Worm (Caenorhabditis elegans) whole organism, L2 larva: Measurements from ENCODE around the gene C06E1.7.

ENCODE experiments used
- C34F6.9 ChIP-seq: fragments of 150-350 bp; optimal IDR thresholded peaks from 2 replicates; lab custom pipeline; 2014; ENCODE audit warnings: missing biosample characterization, missing genetic modification characterization
- F13H6.1 ChIP-seq: sonication (generic microtip); optimal IDR thresholded peaks from 2 replicates; lab custom pipeline; 2016; ENCODE audit warnings: missing genetic modification characterization, missing compliant biosample characterization
- Y55F3AM.14 ChIP-seq: fragments of 200-800 bp; sonication (Bioruptor generic); optimal IDR thresholded peaks from 2 replicates; lab custom pipeline; 2018; ENCODE audit warnings: mild to moderate bottlenecking, missing genetic modification characterization, missing compliant biosample characterization
- ZK546.5 ChIP-seq: sonication (generic microtip); optimal IDR thresholded peaks from 2 replicates; lab custom pipeline; 2017; ENCODE audit warnings: missing biosample characterization, missing genetic modification characterization
- alr-1 ChIP-seq: fragments of 150-350 bp; optimal IDR thresholded peaks from 2 replicates; lab custom pipeline; 2014; ENCODE audit warnings: missing biosample characterization, missing genetic modification characterization
- ama-1 ChIP-seq: fragments of 150-350 bp; optimal IDR thresholded peaks from 2 replicates; lab custom pipeline; 2018; ENCODE audit warnings: inconsistent platforms
- blmp-1 ChIP-seq: sonication (generic microtip); optimal IDR thresholded peaks from 2 replicates; lab custom pipeline; 2017; ENCODE audit warnings: missing genetic modification characterization, mild to moderate bottlenecking, missing compliant biosample characterization, antibody characterized with exemption, moderate library complexity; ENCODE audit not compliant: insufficient read depth
- ceh-16 ChIP-seq: fragments of 150-350 bp; optimal IDR thresholded peaks from 2 replicates; lab custom pipeline; 2014; ENCODE audit warnings: missing biosample characterization, missing genetic modification characterization
- ceh-82 ChIP-seq: fragments of 150-350 bp; optimal IDR thresholded peaks from 2 replicates; lab custom pipeline; 2014; ENCODE audit warnings: missing biosample characterization, missing genetic modification characterization
- crh-2 ChIP-seq: sonication (generic microtip); optimal IDR thresholded peaks from 2 replicates; lab custom pipeline; 2017; ENCODE audit warnings: missing biosample characterization, missing genetic modification characterization
- dmd-4 ChIP-seq: sonication (generic microtip); optimal IDR thresholded peaks from 2 replicates; lab custom pipeline; 2017; ENCODE audit warnings: missing biosample characterization, missing genetic modification characterization
- fos-1 ChIP-seq: fragments of 150-350 bp; optimal IDR thresholded peaks from 2 replicates; lab custom pipeline; 2014; ENCODE audit warnings: missing biosample characterization, missing genetic modification characterization
- gmeb-1 ChIP-seq: fragments of 150-350 bp; optimal IDR thresholded peaks from 2 replicates; lab custom pipeline; 2014; ENCODE audit warnings: missing biosample characterization, missing genetic modification characterization
- lin-13 ChIP-seq: fragments of 150-350 bp; optimal IDR thresholded peaks from 2 replicates; lab custom pipeline; 2014; ENCODE audit warnings: missing biosample characterization, missing genetic modification reagents, missing genetic modification characterization
- lsy-2 ChIP-seq, 2 experiments: fragments of 150-350 bp in 1 of 2; sonication (generic microtip) in 1 of 2; optimal IDR thresholded peaks; 2 replicates each; lab custom pipeline; 2014 to 2017; ENCODE audit warnings: missing biosample characterization in 2 of 2, missing genetic modification characterization in 2 of 2
- mab-5 ChIP-seq: fragments of 150-350 bp; optimal IDR thresholded peaks from 2 replicates; lab custom pipeline; 2014; ENCODE audit warnings: missing biosample characterization, missing genetic modification characterization
- mbf-1 ChIP-seq: sonication (generic microtip); optimal IDR thresholded peaks from 2 replicates; lab custom pipeline; 2017; ENCODE audit warnings: missing biosample characterization, missing genetic modification characterization
- mdl-1 ChIP-seq, 2 experiments: fragments of 150-350 bp in 1 of 2; sonication (generic microtip) in 1 of 2; optimal IDR thresholded peaks; 2 replicates each; lab custom pipeline; 2017; ENCODE audit warnings: missing biosample characterization in 2 of 2, missing genetic modification characterization in 2 of 2
- nhr-10 ChIP-seq: sonication (generic microtip); optimal IDR thresholded peaks from 2 replicates; lab custom pipeline; 2017; ENCODE audit warnings: missing biosample characterization, missing genetic modification characterization
- nhr-11 ChIP-seq: fragments of 150-350 bp; optimal IDR thresholded peaks from 2 replicates; lab custom pipeline; 2014; ENCODE audit warnings: missing biosample characterization, missing genetic modification characterization
- nhr-12 ChIP-seq: fragments of 150-350 bp; optimal IDR thresholded peaks from 2 replicates; lab custom pipeline; 2014; ENCODE audit warnings: missing biosample characterization, missing genetic modification characterization
- nhr-23 ChIP-seq: fragments of 150-350 bp; optimal IDR thresholded peaks from 2 replicates; lab custom pipeline; 2014; ENCODE audit warnings: missing biosample characterization, missing genetic modification reagents, missing genetic modification characterization
- nhr-237 ChIP-seq: fragments of 150-350 bp; optimal IDR thresholded peaks from 2 replicates; lab custom pipeline; 2014; ENCODE audit warnings: missing biosample characterization, missing genetic modification characterization
- nhr-25 ChIP-seq: fragments of 150-350 bp; sonication (generic microtip); optimal IDR thresholded peaks from 3 replicates; lab custom pipeline; 2014; ENCODE audit warnings: missing biosample characterization, missing genetic modification characterization
- nhr-77 ChIP-seq: fragments of 150-350 bp; optimal IDR thresholded peaks from 2 replicates; lab custom pipeline; 2014; ENCODE audit warnings: missing biosample characterization, missing genetic modification characterization
- sem-4 ChIP-seq: fragments of 150-350 bp; optimal IDR thresholded peaks from 2 replicates; lab custom pipeline; 2014; ENCODE audit warnings: missing biosample characterization, missing genetic modification reagents, missing genetic modification characterization
- skn-1 ChIP-seq: sonication (generic microtip); optimal IDR thresholded peaks from 2 replicates; lab custom pipeline; 2017; ENCODE audit warnings: missing biosample characterization, missing genetic modification characterization
- sma-3 ChIP-seq: sonication (generic microtip); optimal IDR thresholded peaks from 2 replicates; lab custom pipeline; 2016; ENCODE audit warnings: missing genetic modification reagents, missing genetic modification characterization, missing compliant biosample characterization
- sma-9 ChIP-seq, 2 experiments: fragments of 150-350 bp in 1 of 2; sonication (generic microtip) in 1 of 2; optimal IDR thresholded peaks; 2 replicates each; lab custom pipeline; 2014 to 2016; ENCODE audit warnings: missing genetic modification characterization in 2 of 2, mild to moderate bottlenecking in 1 of 2, missing biosample characterization in 1 of 2, missing compliant biosample characterization in 1 of 2, missing genetic modification reagents in 1 of 2, moderate library complexity in 1 of 2
- snpc-4 ChIP-seq: fragments of 150-350 bp; optimal IDR thresholded peaks from 2 replicates; lab custom pipeline; 2014; ENCODE audit warnings: missing biosample characterization, missing genetic modification characterization
- unc-55 ChIP-seq: fragments of 150-350 bp; sonication (generic microtip); optimal IDR thresholded peaks from 3 replicates; lab custom pipeline; 2014; ENCODE audit warnings: missing biosample characterization, missing genetic modification reagents, missing genetic modification characterization
- zag-1 ChIP-seq: fragments of 150-350 bp; optimal IDR thresholded peaks from 2 replicates; lab custom pipeline; 2014; ENCODE audit warnings: missing biosample characterization, missing genetic modification characterization
- ztf-1 ChIP-seq: fragments of 200-800 bp; sonication (Bioruptor generic); conservative IDR thresholded peaks from 2 replicates; pipeline ENCODE4 v1.3.6; 2022; ENCODE audit warnings: missing genetic modification characterization, missing compliant biosample characterization
- ztf-11 ChIP-seq: sonication (generic microtip); optimal IDR thresholded peaks from 2 replicates; lab custom pipeline; 2017; ENCODE audit warnings: missing biosample characterization, missing genetic modification characterization
- ztf-4 ChIP-seq: fragments of 150-350 bp; optimal IDR thresholded peaks from 2 replicates; lab custom pipeline; 2014; ENCODE audit warnings: missing biosample characterization, missing genetic modification characterization

C06E1.7 gene

ce11 chrIII:8616587-8616986 is 23.1 kb upstream of the C06E1.7 start, which contains the start of gene C06E1.11:
Gene C06E1.11 (minus strand): TSS chrIII:8616687.
- no peak for TF ChIP-seq sma-3 (GFP tag; lab: Kevin White, UChicago)
- no peak for TF ChIP-seq sma-9 (GFP tag; optimal IDR thresholded peaks at IDR 0.05; lab: Kevin White, UChicago)
- no peak for TF ChIP-seq sma-9 (tag; optimal IDR thresholded peaks at IDR 0.05; lab: Kevin White, UChicago)
- TF ChIP-seq nhr-12 (tag; lab: Kevin White, UChicago) = no peak
- no peak for TF ChIP-seq sem-4 (tag; lab: Kevin White, UChicago)
- TF ChIP-seq nhr-23 (tag; lab: Kevin White, UChicago) = no peak
- TF ChIP-seq nhr-77 = no peak
- TF ChIP-seq ztf-1 (GFP tag; lab: Robert Waterston, UW) = no peak
- TF ChIP-seq crh-2 = no peak
- no peak for TF ChIP-seq Y55F3AM.14 (GFP tag; lab: Kevin White, UChicago)
- TF ChIP-seq, all 48 proteins: peak for 0

- peak; percentile 71 for TF ChIP-seq C34F6.9 (tag; lab: Kevin White, UChicago)
- TF ChIP-seq gmeb-1 (tag; lab: Kevin White, UChicago) = peak; percentile 91
- peak in 1 of 2 experiments; percentile 36 for TF ChIP-seq lsy-2 (tag; optimal IDR thresholded peaks at IDR 0.05; lab: Kevin White, UChicago)
- no peak for TF ChIP-seq skn-1 (tag; lab: Kevin White, UChicago)
- peak; percentile 74 for TF ChIP-seq unc-55 (GFP tag; lab: Kevin White, UChicago)
- TF ChIP-seq, all 48 proteins: peak for 4
Measured at ce11 chrIII:8614490-8614889, 21.0 kb upstream of the C06E1.7 start, which contains the start of gene rha-2. Gene rha-2 (minus strand): TSS chrIII:8614569.

DNA sequence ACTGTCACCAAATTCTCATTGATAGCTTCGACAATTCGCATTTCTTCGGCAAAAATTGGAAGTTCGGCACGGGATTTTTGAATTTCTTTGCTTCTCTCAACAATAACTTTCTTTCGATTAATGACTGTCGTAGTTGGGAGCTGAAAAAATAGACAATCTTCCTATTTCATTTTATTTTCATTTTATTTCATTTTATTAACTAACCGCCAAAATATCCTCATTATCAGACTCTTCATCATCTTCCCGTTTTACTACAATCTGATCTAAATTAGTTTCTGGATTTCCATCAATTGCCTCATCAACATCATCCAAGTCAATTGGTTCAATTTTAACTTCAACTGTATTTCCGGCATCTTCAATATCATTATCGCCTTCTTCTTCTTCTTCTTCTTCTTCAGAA is 20.1 kb upstream of the C06E1.7 start:
- no peak for TF ChIP-seq blmp-1 (tag; lab: Kevin White, UChicago)
- no peak for TF ChIP-seq nhr-23 (tag; lab: Kevin White, UChicago)
- no peak for TF ChIP-seq snpc-4 (tag; lab: Kevin White, UChicago)
- no peak for TF ChIP-seq alr-1 (tag; lab: Kevin White, UChicago)
- no peak for TF ChIP-seq gmeb-1 (tag; lab: Kevin White, UChicago)
- TF ChIP-seq nhr-12 (tag; lab: Kevin White, UChicago) = no peak
- TF ChIP-seq sem-4 (tag; lab: Kevin White, UChicago) = no peak
- no peak for TF ChIP-seq ama-1
- TF ChIP-seq Y55F3AM.14 (GFP tag; lab: Kevin White, UChicago) = no peak
- no peak for TF ChIP-seq nhr-10 (tag; lab: Kevin White, UChicago)
- no peak for TF ChIP-seq nhr-11 (tag; lab: Kevin White, UChicago)
- TF ChIP-seq zag-1 = no peak

DNA sequence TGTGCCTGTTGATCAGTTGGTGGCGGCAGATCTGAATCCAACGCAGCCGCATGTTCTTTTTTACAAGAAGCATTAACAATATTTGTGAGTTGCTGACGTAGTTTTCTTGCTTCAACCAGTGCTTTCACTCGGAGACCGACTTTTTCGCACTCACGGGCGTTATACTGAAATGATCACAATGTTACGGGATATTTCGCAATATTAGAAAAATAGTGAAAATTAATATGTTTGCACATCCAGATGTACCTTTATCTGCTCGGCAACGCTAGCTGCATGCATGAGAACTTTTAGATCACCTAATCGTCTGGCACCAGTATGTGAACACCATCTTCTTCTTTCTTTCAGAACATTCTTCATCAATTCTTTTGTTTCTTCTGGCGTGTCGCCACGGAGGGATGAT is 17.8 kb upstream of the C06E1.7 start:
- no peak for TF ChIP-seq C34F6.9 (tag; lab: Kevin White, UChicago)
- no peak for TF ChIP-seq Y55F3AM.14 (GFP tag; lab: Kevin White, UChicago)
- TF ChIP-seq nhr-237 (tag; lab: Kevin White, UChicago) = no peak
- no peak for TF ChIP-seq ZK546.5 (tag; lab: Kevin White, UChicago)
- TF ChIP-seq nhr-23 (tag; lab: Kevin White, UChicago) = no peak
- no peak for TF ChIP-seq ztf-4 (tag; lab: Kevin White, UChicago)
- no peak for TF ChIP-seq ztf-1 (GFP tag; lab: Robert Waterston, UW)
- TF ChIP-seq lin-13 = no peak
- TF ChIP-seq sem-4 (tag; lab: Kevin White, UChicago) = no peak
- TF ChIP-seq blmp-1 (tag; lab: Kevin White, UChicago) = no peak
- TF ChIP-seq lsy-2 (tag; optimal IDR thresholded peaks at IDR 0.05; lab: Kevin White, UChicago) = no peak
- no peak for TF ChIP-seq ceh-16 (tag; lab: Kevin White, UChicago)
- no peak for TF ChIP-seq nhr-25 (tag; lab: Kevin White, UChicago)
- TF ChIP-seq, all 48 proteins: peak for 0

DNA sequence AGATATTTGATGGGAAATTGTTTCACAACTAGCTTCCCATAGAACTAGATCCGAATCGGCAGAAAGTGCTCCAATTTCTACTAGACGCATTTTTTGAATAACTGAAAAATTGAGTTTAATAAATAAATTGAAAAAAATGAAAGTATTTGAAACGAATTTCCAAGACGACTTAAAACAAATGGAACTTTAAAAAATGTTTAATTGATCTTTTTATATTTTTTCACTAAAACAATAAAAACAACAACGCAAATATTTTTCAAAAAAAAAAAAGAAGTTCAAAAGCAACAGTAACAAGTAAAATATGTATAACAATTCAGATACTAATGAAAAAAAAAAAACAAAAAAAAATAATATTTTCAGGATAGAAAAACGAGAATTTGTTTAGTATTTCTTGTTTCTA is 16.2 kb upstream of the C06E1.7 start, which contains the start of gene C06E1.9:
C06E1.9 (minus strand) TSS at position 101 of the 400 bp plus-strand sequence.
- TF ChIP-seq nhr-10 (tag; lab: Kevin White, UChicago) (no peak), mab-5 (tag; lab: Kevin White, UChicago) (no peak), F13H6.1 (no peak), ztf-11 (tag; lab: Kevin White, UChicago) (no peak), ceh-82 (tag; lab: Kevin White, UChicago) (no peak), dmd-4 (no peak), mdl-1 (tag; optimal IDR thresholded peaks at IDR 0.05; lab: Kevin White, UChicago) (no peak), mbf-1 (tag; lab: Kevin White, UChicago) (no peak), unc-55 (GFP tag; lab: Kevin White, UChicago) (no peak), fos-1 (tag; lab: Kevin White, UChicago) (no peak), ZK546.5 (tag; lab: Kevin White, UChicago) (no peak), nhr-25 (tag; lab: Kevin White, UChicago) (no peak), nhr-237 (tag; lab: Kevin White, UChicago) (no peak)
